Worm (Caenorhabditis elegans) whole organism, early embryonic: Measurements from ENCODE around the gene K07E1.1.

ENCODE experiments used
- B0310.2 ChIP-seq: sonication (generic microtip); optimal IDR thresholded peaks from 2 replicates; lab custom pipeline; 2016; ENCODE audit warnings: mild to moderate bottlenecking, missing genetic modification characterization, missing compliant biosample characterization
- F13C5.2 ChIP-seq: sonication (generic microtip); optimal IDR thresholded peaks from 2 replicates; lab custom pipeline; 2017; ENCODE audit warnings: mild to moderate bottlenecking, missing genetic modification characterization, inconsistent platforms, missing compliant biosample characterization
- aly-1 ChIP-seq: sonication (generic microtip); optimal IDR thresholded peaks from 2 replicates; lab custom pipeline; 2016; ENCODE audit warnings: missing genetic modification characterization, missing compliant biosample characterization
- ama-1 ChIP-seq: fragments of 150-350 bp; optimal IDR thresholded peaks from 2 replicates; lab custom pipeline; 2014
- ceh-13 ChIP-seq: fragments of 200-800 bp; sonication (Bioruptor generic); optimal IDR thresholded peaks from 2 replicates; lab custom pipeline; 2018; ENCODE audit warnings: mild to moderate bottlenecking, missing genetic modification characterization, missing compliant biosample characterization
- ceh-36 ChIP-seq: sonication (generic microtip); optimal IDR thresholded peaks from 2 replicates; lab custom pipeline; 2016; ENCODE audit warnings: missing genetic modification characterization, inconsistent platforms, missing compliant biosample characterization
- ets-7 ChIP-seq: sonication (generic microtip); optimal IDR thresholded peaks from 2 replicates; lab custom pipeline; 2016; ENCODE audit warnings: missing genotype, missing genetic modification characterization, missing compliant biosample characterization
- flt-1 ChIP-seq: fragments of 200-800 bp; sonication (Bioruptor generic); IDR thresholded peaks from 2 replicates; pipeline ENCODE4 v1.3.6; 2022; ENCODE audit warnings: missing genetic modification characterization, missing compliant biosample characterization
- hmbx-1 ChIP-seq: sonication (generic microtip); optimal IDR thresholded peaks from 2 replicates; lab custom pipeline; 2016; ENCODE audit warnings: mild to moderate bottlenecking, missing genetic modification characterization, missing compliant biosample characterization
- hmg-4 ChIP-seq: fragments of 200-800 bp; sonication (Bioruptor generic); optimal IDR thresholded peaks from 2 replicates; lab custom pipeline; 2018; ENCODE audit warnings: mild to moderate bottlenecking, missing genetic modification characterization, missing compliant biosample characterization
- hnd-1 ChIP-seq: sonication (generic microtip); optimal IDR thresholded peaks from 2 replicates; lab custom pipeline; 2016; ENCODE audit warnings: missing genetic modification characterization, missing compliant biosample characterization
- pes-1 ChIP-seq: fragments of 200-800 bp; sonication (Bioruptor generic); IDR thresholded peaks from 2 replicates; pipeline ENCODE4 v1.3.6; 2022; ENCODE audit warnings: missing genetic modification reagents, missing genetic modification characterization, missing compliant biosample characterization
- scrt-1 ChIP-seq: fragments of 200-800 bp; sonication (Bioruptor generic); IDR thresholded peaks from 2 replicates; pipeline ENCODE4 v1.3.6; 2022; ENCODE audit warnings: missing genetic modification characterization, missing compliant biosample characterization
- sea-1 ChIP-seq: fragments of 200-800 bp; sonication (Bioruptor generic); conservative IDR thresholded peaks from 2 replicates; pipeline ENCODE4 v1.3.6; 2022; ENCODE audit warnings: missing genetic modification characterization, missing compliant biosample characterization
- tbx-11 ChIP-seq: fragments of 200-800 bp; sonication (Bioruptor generic); IDR thresholded peaks from 2 replicates; pipeline ENCODE4 v1.3.6; 2022; ENCODE audit warnings: missing genetic modification characterization, missing compliant biosample characterization
- tbx-37 ChIP-seq: fragments of 200-800 bp; sonication (Bioruptor generic); conservative IDR thresholded peaks from 2 replicates; pipeline ENCODE4 v1.3.6; 2022; ENCODE audit warnings: missing genetic modification reagents, missing genetic modification characterization, missing compliant biosample characterization
- tra-4 ChIP-seq: sonication (generic microtip); optimal IDR thresholded peaks from 2 replicates; lab custom pipeline; 2017; ENCODE audit warnings: missing genetic modification characterization, missing compliant biosample characterization

Gene K07E1.1

DNA sequence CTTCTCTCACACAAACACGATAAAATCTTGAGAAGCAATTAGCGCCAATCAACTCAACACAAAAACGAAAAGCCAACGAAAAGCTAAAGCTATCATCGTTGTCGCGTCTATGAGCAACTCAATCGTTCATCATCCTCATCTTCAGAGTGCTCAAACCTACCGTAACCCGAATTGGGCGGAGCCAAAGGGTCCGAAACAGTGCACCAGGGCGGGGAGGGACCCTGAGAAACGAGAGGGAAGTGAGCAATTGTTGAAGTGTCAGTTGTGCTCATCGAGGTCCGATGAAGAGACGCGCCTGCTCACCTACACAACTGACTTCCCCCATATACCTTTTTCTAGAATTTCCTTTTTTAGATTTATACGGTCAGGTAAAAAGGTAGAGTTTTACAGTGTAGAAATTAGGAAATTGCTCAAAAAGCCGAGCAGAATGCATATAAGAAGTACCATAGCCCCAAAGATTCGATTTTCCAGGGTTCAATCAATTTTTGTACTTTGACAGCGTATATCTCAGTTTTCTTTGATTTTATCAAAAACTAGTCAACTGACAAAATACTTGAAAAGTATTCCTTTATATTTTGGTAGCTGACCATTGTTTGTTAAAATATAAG is 32.5 kb upstream of the K07E1.1 start, which contains the start of gene hlh-1:
TSS of gene hlh-1 (plus strand) at position 275 of the 608 bp plus-strand sequence.
- TF ChIP-seq ets-7 (tag; lab: Kevin White, UChicago) (no peak), tra-4 (tag; lab: Kevin White, UChicago) (no peak), flt-1 (GFP tag; lab: Robert Waterston, UW) (peak; percentile 33; the same call in 1 of the 2 replicates), aly-1 (tag; lab: Kevin White, UChicago) (no peak), B0310.2 (tag; lab: Kevin White, UChicago) (no peak)

DNA sequence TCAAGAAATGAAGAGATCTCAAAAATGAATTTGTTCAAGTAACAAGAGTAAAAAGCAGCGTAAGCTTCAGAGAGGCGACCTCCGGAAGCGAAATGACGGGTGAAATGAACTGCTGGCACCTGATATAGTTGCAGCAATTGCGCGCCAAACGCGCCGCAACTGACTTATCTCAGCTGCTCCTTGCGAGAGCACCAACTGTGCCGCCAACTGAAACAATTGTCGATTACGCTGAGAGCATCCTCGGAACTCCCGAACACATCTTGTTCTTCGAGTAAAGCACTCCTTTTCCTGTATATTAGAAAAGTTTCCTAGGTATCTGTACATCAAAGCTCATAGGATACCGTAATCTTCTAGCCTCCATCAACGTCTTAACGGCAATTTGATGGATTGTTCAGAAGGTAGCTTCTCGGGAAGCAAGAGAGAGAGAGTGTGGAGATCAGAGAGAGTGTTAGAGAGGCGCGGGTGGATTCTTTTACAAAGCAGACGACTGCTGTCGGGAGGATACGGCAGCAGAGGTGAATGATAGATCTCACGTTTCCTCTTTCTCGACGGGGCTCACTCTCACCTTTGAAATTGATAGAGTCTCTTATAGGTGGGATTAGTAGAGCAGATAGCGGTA is 30.8 kb upstream of the K07E1.1 start:
- TF ChIP-seq sea-1: no peak
- no peak for TF ChIP-seq ets-7 (tag; lab: Kevin White, UChicago)
- TF ChIP-seq aly-1 (tag; lab: Kevin White, UChicago): no peak
- TF ChIP-seq tbx-11: no peak
- TF ChIP-seq flt-1 (GFP tag; lab: Robert Waterston, UW): no peak
- no peak for TF ChIP-seq ceh-36 (tag; lab: Kevin White, UChicago)
- no peak for TF ChIP-seq scrt-1 (GFP tag; lab: Robert Waterston, UW)
- no peak for TF ChIP-seq F13C5.2 (tag; lab: Kevin White, UChicago)
- no peak for TF ChIP-seq ama-1 (lab: Kevin White, UChicago)
- no peak for TF ChIP-seq tbx-37 (GFP tag; lab: Robert Waterston, UW)
- TF ChIP-seq hnd-1: no peak
- no peak for TF ChIP-seq ceh-13 (GFP tag; lab: Kevin White, UChicago)
- no peak for TF ChIP-seq hmg-4
- no peak for TF ChIP-seq B0310.2 (tag; lab: Kevin White, UChicago)
- no peak for TF ChIP-seq hmbx-1

DNA sequence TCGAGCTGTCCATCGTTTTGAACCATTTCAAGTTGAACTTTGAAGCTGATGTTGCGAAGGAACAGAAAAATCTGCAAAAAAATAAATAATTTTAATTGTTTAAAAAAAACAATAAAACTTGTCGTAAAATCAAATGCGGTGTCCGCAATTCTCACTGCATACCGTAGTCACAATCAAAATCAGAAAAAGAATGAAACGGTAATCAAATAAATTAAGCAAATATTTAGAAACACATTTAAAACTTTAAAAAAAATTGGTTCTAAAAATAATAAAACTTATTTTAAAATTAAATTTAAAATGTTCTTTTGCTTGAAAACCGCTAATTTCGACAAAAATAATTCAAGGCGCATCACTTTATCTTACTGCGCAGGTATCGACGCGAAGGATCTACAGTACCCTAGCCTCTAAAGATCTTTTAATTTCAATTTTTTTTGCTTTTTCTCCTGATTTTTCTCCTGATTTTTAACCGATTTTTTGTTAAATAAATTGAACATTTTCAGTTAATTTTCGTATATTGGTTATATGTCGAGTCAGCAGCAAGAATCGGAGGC is 27.7 kb upstream of the K07E1.1 start, which contains the start of the genes B0304.4 and B0304.2:
TSS of gene B0304.4 (minus strand) at position 101 of the 551 bp plus-strand sequence.
TSS of gene B0304.2 (plus strand) at position 501 of the 551 bp plus-strand sequence.
- TF ChIP-seq tbx-11 (no peak), pes-1 (GFP tag; lab: Robert Waterston, UW) (no peak), hmg-4 (no peak), aly-1 (tag; lab: Kevin White, UChicago) (no peak), ceh-36 (tag; lab: Kevin White, UChicago) (no peak)

DNA sequence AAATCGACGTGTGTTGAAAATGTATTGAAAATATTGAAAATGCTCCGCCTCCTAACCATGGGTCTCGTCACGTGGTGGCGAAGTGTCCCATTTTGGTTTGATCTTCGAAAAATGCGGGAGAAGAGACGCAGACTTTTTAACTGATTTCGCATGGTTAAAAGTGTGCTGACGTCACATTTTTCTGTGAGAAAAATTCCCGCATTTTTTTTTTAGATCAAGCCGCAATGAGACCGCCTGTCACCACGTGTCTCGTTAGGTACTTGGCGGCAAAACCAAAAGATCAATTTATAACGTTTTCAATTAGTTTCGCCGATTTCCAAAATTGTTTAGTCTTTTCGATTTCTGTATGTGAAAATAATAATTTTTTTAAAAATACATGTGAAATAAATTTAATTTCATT is 25.7 kb upstream of the K07E1.1 start:
- TF ChIP-seq scrt-1 (GFP tag; lab: Robert Waterston, UW) (no peak), ceh-13 (GFP tag; lab: Kevin White, UChicago) (no peak), ceh-36 (tag; lab: Kevin White, UChicago) (no peak), tbx-11 (no peak), flt-1 (GFP tag; lab: Robert Waterston, UW) (no peak), pes-1 (GFP tag; lab: Robert Waterston, UW) (no peak)

DNA sequence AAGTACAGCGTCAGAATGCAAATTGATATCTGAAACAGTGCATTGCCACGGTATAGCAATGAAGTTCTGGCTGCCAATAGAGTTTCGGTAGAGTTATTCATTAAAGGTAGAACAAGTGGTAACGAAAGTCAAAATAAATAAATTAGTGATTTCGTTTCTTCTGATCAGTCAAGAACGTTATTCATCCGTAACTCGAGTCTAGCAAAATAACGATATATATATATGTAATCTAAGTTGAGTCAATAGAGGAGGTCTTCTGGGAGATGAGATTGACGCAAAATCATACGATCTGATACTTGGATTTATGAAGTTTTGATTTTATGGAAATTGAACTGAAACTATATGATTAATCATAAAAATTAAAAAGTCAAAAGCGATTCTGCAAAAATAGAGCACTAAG is 23.1 kb upstream of the K07E1.1 start, which contains the start of gene sra-35:
TSS of gene sra-35 (minus strand) at position 101 of the 400 bp plus-strand sequence.
- TF ChIP-seq tbx-11 (no peak), aly-1 (tag; lab: Kevin White, UChicago) (no peak), pes-1 (GFP tag; lab: Robert Waterston, UW) (no peak), flt-1 (GFP tag; lab: Robert Waterston, UW) (no peak), ama-1 (lab: Kevin White, UChicago) (no peak), sea-1 (no peak), hmbx-1 (no peak), ets-7 (tag; lab: Kevin White, UChicago) (no peak), ceh-13 (GFP tag; lab: Kevin White, UChicago) (no peak), ceh-36 (tag; lab: Kevin White, UChicago) (no peak), scrt-1 (GFP tag; lab: Robert Waterston, UW) (no peak)

DNA sequence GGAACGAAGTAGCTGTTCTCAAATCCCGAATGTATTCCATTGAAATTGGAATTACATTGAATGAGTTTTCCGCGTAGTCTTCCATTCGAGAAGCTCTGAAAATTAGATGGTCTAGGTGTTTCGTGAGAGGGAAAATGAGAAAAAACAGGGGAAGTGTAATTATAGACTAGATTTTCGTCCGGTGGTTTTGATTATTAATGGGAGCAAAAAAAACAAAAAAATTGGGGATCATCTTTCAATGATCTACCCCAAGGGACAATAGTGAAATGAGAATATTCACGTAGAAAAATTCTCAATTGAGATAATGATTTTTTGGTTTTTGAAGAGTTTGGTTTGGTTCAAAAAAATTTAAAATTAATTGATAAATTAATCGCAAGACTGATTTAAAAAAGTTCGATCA is 19.0 kb upstream of the K07E1.1 start, which contains the start of gene sra-32:
TSS of gene sra-32 (minus strand) at position 101 of the 400 bp plus-strand sequence.
- TF ChIP-seq ceh-13 (GFP tag; lab: Kevin White, UChicago) (no peak), hnd-1 (no peak), pes-1 (GFP tag; lab: Robert Waterston, UW) (no peak), tbx-37 (GFP tag; lab: Robert Waterston, UW) (no peak), F13C5.2 (tag; lab: Kevin White, UChicago) (no peak), sea-1 (no peak), scrt-1 (GFP tag; lab: Robert Waterston, UW) (no peak), flt-1 (GFP tag; lab: Robert Waterston, UW) (no peak), ceh-36 (tag; lab: Kevin White, UChicago) (no peak), B0310.2 (tag; lab: Kevin White, UChicago) (no peak), hmbx-1 (no peak), aly-1 (tag; lab: Kevin White, UChicago) (no peak)

DNA sequence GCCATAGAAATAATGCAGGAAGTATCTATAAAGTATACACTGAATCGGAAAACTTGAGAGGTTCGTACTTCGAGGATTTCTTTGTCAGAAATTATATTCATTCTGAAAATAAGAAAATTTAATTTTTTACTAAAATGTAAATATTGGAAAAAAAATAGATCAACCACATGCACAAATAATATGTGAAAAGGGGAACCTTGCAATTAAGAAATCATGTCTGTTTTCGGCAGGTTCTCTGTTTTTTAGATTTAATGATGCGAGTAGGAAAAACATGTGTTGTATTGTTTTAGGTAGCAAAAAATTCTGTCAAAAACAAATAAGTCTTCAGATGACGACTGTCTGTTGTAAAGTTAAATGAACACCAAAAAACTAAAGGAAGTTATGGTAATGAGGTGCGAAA is 13.7 kb upstream of the K07E1.1 start, which contains the start of gene sra-33:
TSS of gene sra-33 (minus strand) at position 101 of the 400 bp plus-strand sequence.
- TF ChIP-seq hmbx-1: no peak
- TF ChIP-seq flt-1 (GFP tag; lab: Robert Waterston, UW): no peak
- no peak for TF ChIP-seq ets-7 (tag; lab: Kevin White, UChicago)
- no peak for TF ChIP-seq hmg-4
- TF ChIP-seq ceh-36 (tag; lab: Kevin White, UChicago): no peak
